Worm (Caenorhabditis elegans) whole organism, late embryonic: ENCODE results near the gene K08E3.2.

ENCODE experiments used
- C08G9.2 ChIP-seq: sonication (generic microtip); optimal IDR thresholded peaks from 2 replicates; lab custom pipeline; 2016; ENCODE audit warnings: mild to moderate bottlenecking, missing genetic modification characterization, moderate library complexity, missing compliant biosample characterization
- C38D4.7 ChIP-seq: fragments of 200-800 bp; sonication (Bioruptor generic); optimal IDR thresholded peaks from 2 replicates; lab custom pipeline; 2018; ENCODE audit warnings: mild to moderate bottlenecking, missing genetic modification characterization, moderate library complexity, missing compliant biosample characterization
- F13H6.1 ChIP-seq: sonication (generic microtip); optimal IDR thresholded peaks from 2 replicates; lab custom pipeline; 2016; ENCODE audit warnings: missing genetic modification characterization, missing compliant biosample characterization
- K09A11.1 ChIP-seq: sonication (generic microtip); optimal IDR thresholded peaks from 2 replicates; lab custom pipeline; 2017; ENCODE audit warnings: antibody characterized with exemption, mild to moderate bottlenecking, missing genetic modification characterization, missing compliant biosample characterization; ENCODE audit not compliant: insufficient read depth
- Y22D7AL.16 ChIP-seq: sonication (generic microtip); optimal IDR thresholded peaks from 2 replicates; lab custom pipeline; 2016; ENCODE audit warnings: missing genetic modification characterization, missing compliant biosample characterization
- ceh-14 ChIP-seq: sonication (generic microtip); optimal IDR thresholded peaks from 2 replicates; lab custom pipeline; 2016; ENCODE audit warnings: missing genotype, missing genetic modification characterization, missing compliant biosample characterization
- ceh-18 ChIP-seq: sonication (generic microtip); optimal IDR thresholded peaks from 2 replicates; lab custom pipeline; 2016; ENCODE audit warnings: missing genetic modification characterization, missing compliant biosample characterization
- ceh-24 ChIP-seq: sonication (generic microtip); optimal IDR thresholded peaks from 2 replicates; lab custom pipeline; 2016; ENCODE audit warnings: mild to moderate bottlenecking, missing genetic modification characterization, missing compliant biosample characterization
- ceh-30 ChIP-seq: fragments of 150-350 bp; optimal IDR thresholded peaks from 2 replicates; lab custom pipeline; 2014; ENCODE audit warnings: missing biosample characterization, missing genetic modification characterization
- ceh-31 ChIP-seq: sonication (generic microtip); optimal IDR thresholded peaks from 2 replicates; lab custom pipeline; 2016; ENCODE audit warnings: missing genetic modification characterization, missing compliant biosample characterization
- ceh-6 ChIP-seq: fragments of 200-800 bp; sonication (Bioruptor generic); optimal IDR thresholded peaks from 2 replicates; lab custom pipeline; 2018; ENCODE audit warnings: mild to moderate bottlenecking, missing genetic modification characterization, missing compliant biosample characterization
- ceh-9 ChIP-seq: sonication (generic microtip); optimal IDR thresholded peaks from 2 replicates; lab custom pipeline; 2016; ENCODE audit warnings: mild to moderate bottlenecking, missing genetic modification characterization, inconsistent platforms, missing compliant biosample characterization
- dve-1 ChIP-seq: sonication (generic microtip); optimal IDR thresholded peaks from 2 replicates; lab custom pipeline; 2017; ENCODE audit warnings: antibody characterized with exemption, mild to moderate bottlenecking, missing genetic modification characterization, missing compliant biosample characterization
- elt-2 ChIP-seq: sonication (generic microtip); optimal IDR thresholded peaks from 2 replicates; lab custom pipeline; 2016; ENCODE audit warnings: missing genetic modification reagents, missing genetic modification characterization, missing compliant biosample characterization
- ets-4 ChIP-seq: sonication (generic microtip); optimal IDR thresholded peaks from 2 replicates; lab custom pipeline; 2016; ENCODE audit warnings: missing genetic modification characterization, missing compliant biosample characterization
- eyg-1 ChIP-seq: sonication (generic microtip); optimal IDR thresholded peaks from 2 replicates; lab custom pipeline; 2016; ENCODE audit warnings: missing genotype, missing genetic modification characterization, missing compliant biosample characterization
- fkh-6 ChIP-seq: sonication (generic microtip); optimal IDR thresholded peaks from 2 replicates; lab custom pipeline; 2016; ENCODE audit warnings: missing genetic modification characterization, missing compliant biosample characterization
- gmeb-2 ChIP-seq: sonication (generic microtip); optimal IDR thresholded peaks from 2 replicates; lab custom pipeline; 2016; ENCODE audit warnings: missing genetic modification characterization, inconsistent platforms, missing compliant biosample characterization
- hlh-13 ChIP-seq: fragments of 200-800 bp; sonication (Bioruptor generic); optimal IDR thresholded peaks from 2 replicates; lab custom pipeline; 2018; ENCODE audit warnings: mild to moderate bottlenecking, missing genetic modification characterization, missing compliant biosample characterization
- hlh-15 ChIP-seq: sonication (generic microtip); optimal IDR thresholded peaks from 2 replicates; lab custom pipeline; 2016; ENCODE audit warnings: missing genetic modification characterization, missing compliant biosample characterization
- hlh-30 ChIP-seq: sonication (generic microtip); optimal IDR thresholded peaks from 2 replicates; lab custom pipeline; 2017; ENCODE audit warnings: antibody characterized with exemption, missing genetic modification characterization, missing compliant biosample characterization; ENCODE audit not compliant: insufficient read depth
- hlh-6 ChIP-seq: sonication (generic microtip); optimal IDR thresholded peaks from 2 replicates; lab custom pipeline; 2016; ENCODE audit warnings: missing genotype, missing genetic modification characterization, missing compliant biosample characterization
- hlh-8 ChIP-seq: sonication (generic microtip); optimal IDR thresholded peaks from 2 replicates; lab custom pipeline; 2016; ENCODE audit warnings: missing genotype, missing genetic modification characterization, missing compliant biosample characterization
- lin-11 ChIP-seq: fragments of 200-800 bp; sonication (Bioruptor generic); optimal IDR thresholded peaks from 2 replicates; lab custom pipeline; 2018; ENCODE audit warnings: mild to moderate bottlenecking, missing genetic modification characterization, missing compliant biosample characterization
- mec-3 ChIP-seq: sonication (generic microtip); optimal IDR thresholded peaks from 2 replicates; lab custom pipeline; 2016; ENCODE audit warnings: borderline replicate concordance, missing genetic modification characterization, missing compliant biosample characterization
- nfya-1 ChIP-seq: sonication (generic microtip); optimal IDR thresholded peaks from 2 replicates; lab custom pipeline; 2017; ENCODE audit warnings: missing genetic modification characterization, mild to moderate bottlenecking, missing compliant biosample characterization, antibody characterized with exemption, moderate library complexity
- nhr-232 ChIP-seq: sonication (generic microtip); optimal IDR thresholded peaks from 2 replicates; lab custom pipeline; 2016; ENCODE audit warnings: missing genetic modification characterization, missing compliant biosample characterization
- npax-4 ChIP-seq: sonication (generic microtip); optimal IDR thresholded peaks from 2 replicates; lab custom pipeline; 2016; ENCODE audit warnings: missing genetic modification characterization, missing compliant biosample characterization
- odd-2 ChIP-seq: sonication (generic microtip); optimal IDR thresholded peaks from 2 replicates; lab custom pipeline; 2017; ENCODE audit warnings: antibody characterized with exemption, mild to moderate bottlenecking, missing genetic modification characterization, missing compliant biosample characterization
- pag-3 ChIP-seq: sonication (generic microtip); optimal IDR thresholded peaks from 2 replicates; lab custom pipeline; 2016; ENCODE audit warnings: missing compliant biosample characterization, missing genetic modification characterization, borderline replicate concordance
- pat-9 ChIP-seq: fragments of 200-800 bp; sonication (Bioruptor generic); optimal IDR thresholded peaks from 2 replicates; lab custom pipeline; 2018; ENCODE audit warnings: mild to moderate bottlenecking, missing genetic modification characterization, moderate library complexity, missing compliant biosample characterization
- pros-1 ChIP-seq: fragments of 150-350 bp; optimal IDR thresholded peaks from 2 replicates; lab custom pipeline; 2014; ENCODE audit warnings: missing biosample characterization, missing genetic modification reagents, missing genetic modification characterization
- ref-2 ChIP-seq: sonication (generic microtip); optimal IDR thresholded peaks from 2 replicates; lab custom pipeline; 2016; ENCODE audit warnings: missing genetic modification characterization, missing compliant biosample characterization
- rnt-1 ChIP-seq: sonication (generic microtip); optimal IDR thresholded peaks from 2 replicates; lab custom pipeline; 2016; ENCODE audit warnings: missing genetic modification characterization, missing compliant biosample characterization
- sdc-2 ChIP-seq: sonication (generic microtip); optimal IDR thresholded peaks from 2 replicates; lab custom pipeline; 2016; ENCODE audit warnings: missing genotype, missing genetic modification characterization, missing compliant biosample characterization
- sox-2 ChIP-seq: fragments of 200-800 bp; sonication (Bioruptor generic); IDR thresholded peaks from 2 replicates; pipeline ENCODE4 v1.3.6; 2022; ENCODE audit warnings: missing genetic modification reagents, missing genetic modification characterization, missing compliant biosample characterization
- sox-4 ChIP-seq: sonication (generic microtip); optimal IDR thresholded peaks from 2 replicates; lab custom pipeline; 2017; ENCODE audit warnings: mild to moderate bottlenecking, missing genetic modification characterization, inconsistent platforms, missing compliant biosample characterization
- syd-9 ChIP-seq: sonication (generic microtip); optimal IDR thresholded peaks from 2 replicates; lab custom pipeline; 2016; ENCODE audit warnings: mild to moderate bottlenecking, missing genetic modification characterization, moderate library complexity, missing compliant biosample characterization
- tbx-2 ChIP-seq: sonication (generic microtip); optimal IDR thresholded peaks from 2 replicates; lab custom pipeline; 2016; ENCODE audit warnings: missing genetic modification characterization, missing compliant biosample characterization
- ttx-3 ChIP-seq: sonication (generic microtip); optimal IDR thresholded peaks from 2 replicates; lab custom pipeline; 2016; ENCODE audit warnings: missing genetic modification reagents, missing genetic modification characterization, missing compliant biosample characterization
- unc-3 ChIP-seq, 2 experiments: fragments of 200-800 bp in 1 of 2; sonication (Bioruptor generic) in 1 of 2; sonication (generic microtip) in 1 of 2; conservative IDR thresholded peaks in 1 of 2; optimal IDR thresholded peaks in 1 of 2; 2 replicates each; pipeline versions ENCODE4 v1.3.6 to Lab custom; 2016 to 2022; ENCODE audit warnings: missing compliant biosample characterization in 2 of 2, missing genetic modification characterization in 2 of 2, missing genetic modification reagents in 1 of 2
- unc-42 ChIP-seq: sonication (generic microtip); optimal IDR thresholded peaks from 2 replicates; lab custom pipeline; 2016; ENCODE audit warnings: missing genotype, missing genetic modification characterization, missing compliant biosample characterization
- unc-86 ChIP-seq: sonication (generic microtip); optimal IDR thresholded peaks from 2 replicates; lab custom pipeline; 2016; ENCODE audit warnings: missing genetic modification characterization, missing compliant biosample characterization

The K08E3.2 gene

DNA sequence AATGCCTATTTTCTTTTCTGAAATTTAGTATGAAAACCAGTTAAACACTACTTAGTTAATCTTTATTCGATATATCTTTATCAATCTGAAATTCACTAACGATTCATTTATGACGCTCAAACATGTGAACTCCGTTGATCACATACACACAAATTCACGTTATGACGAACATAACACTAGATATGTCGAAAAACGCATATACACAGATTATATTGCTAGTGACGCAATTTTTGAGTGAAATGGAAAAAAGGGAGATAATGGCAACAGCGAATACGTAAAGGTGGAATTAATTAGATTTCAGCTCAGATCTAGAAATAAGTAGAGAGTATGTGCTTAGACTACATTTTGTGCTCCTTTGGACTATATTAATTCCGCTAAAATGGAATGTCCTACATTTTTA, 31.7 kb downstream of the K08E3.2 start:
- TF ChIP-seq Y22D7AL.16: no peak
- TF ChIP-seq hlh-30 (tag; lab: Kevin White, UChicago): no peak
- TF ChIP-seq rnt-1 (tag; lab: Kevin White, UChicago): no peak
- no peak for TF ChIP-seq hlh-13 (GFP tag; lab: Kevin White, UChicago)
- TF ChIP-seq fkh-6: no peak
- TF ChIP-seq hlh-8 (tag; lab: Kevin White, UChicago): no peak
- no peak for TF ChIP-seq gmeb-2 (tag; lab: Kevin White, UChicago)
- TF ChIP-seq ceh-14 (tag; lab: Kevin White, UChicago): no peak
- TF ChIP-seq npax-4: no peak

DNA sequence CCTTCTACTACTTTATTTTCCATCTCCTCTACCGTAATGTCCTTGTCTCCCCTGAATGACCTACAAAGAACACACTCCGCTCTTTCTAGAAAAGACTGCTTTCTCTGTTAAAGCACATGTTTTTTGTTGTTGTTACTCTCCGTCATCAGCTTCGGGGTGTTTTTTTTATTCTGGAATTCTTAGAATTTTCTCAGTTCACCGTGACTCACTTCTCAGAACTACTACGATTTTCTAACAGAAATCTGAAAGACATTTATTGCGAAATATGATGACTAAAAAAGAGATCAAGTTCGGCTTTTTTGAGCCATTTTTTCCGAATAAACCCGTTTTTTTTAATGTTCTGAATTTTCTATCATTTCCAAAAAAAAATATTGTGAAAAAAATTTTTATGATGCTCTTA, 32.2 kb downstream of the K08E3.2 start:
- TF ChIP-seq sox-4 (tag; lab: Kevin White, UChicago) (no peak), fkh-6 (no peak), ttx-3 (no peak), C08G9.2 (tag; lab: Kevin White, UChicago) (no peak), lin-11 (tag; lab: Kevin White, UChicago) (no peak), hlh-15 (tag; lab: Kevin White, UChicago) (no peak), ceh-30 (no peak)

DNA sequence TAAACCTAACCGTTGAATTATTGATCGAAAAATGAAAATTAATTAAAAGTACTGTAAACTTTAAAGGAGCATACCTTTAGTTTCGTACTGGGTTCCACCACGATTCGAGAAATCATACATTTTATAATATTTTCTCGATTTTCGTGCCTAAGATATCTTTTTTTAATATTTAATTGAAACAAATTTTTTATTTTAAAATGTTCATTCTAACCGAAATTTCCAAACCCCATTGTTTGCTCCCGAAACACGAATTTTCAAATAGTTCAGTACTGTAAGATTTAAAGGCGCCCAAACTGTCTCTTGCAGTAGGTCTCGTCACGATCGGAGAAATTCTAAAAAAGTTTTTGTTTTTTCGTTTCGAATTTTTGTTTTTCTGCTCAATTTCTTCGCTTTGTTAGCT, 33.5 kb downstream of the K08E3.2 start:
- no peak for TF ChIP-seq nhr-232
- TF ChIP-seq K09A11.1 (tag; lab: Kevin White, UChicago): no peak
- TF ChIP-seq sdc-2 (tag; lab: Kevin White, UChicago): no peak
- TF ChIP-seq ceh-9: no peak
- no peak for TF ChIP-seq unc-42 (tag; lab: Kevin White, UChicago)
- TF ChIP-seq eyg-1 (tag; lab: Kevin White, UChicago): no peak
- TF ChIP-seq C38D4.7 (GFP tag; lab: Kevin White, UChicago): no peak
- no peak for TF ChIP-seq odd-2 (tag; lab: Kevin White, UChicago)
- TF ChIP-seq ceh-24 (tag; lab: Kevin White, UChicago): no peak
- no peak for TF ChIP-seq pat-9 (tag; lab: Kevin White, UChicago)
- TF ChIP-seq, all 69 proteins: peak for 0

ce11 chrIII:13713807-13714206, 34.7 kb downstream of the K08E3.2 start:
- TF ChIP-seq tbx-2 (tag; lab: Kevin White, UChicago) (peak; percentile 58), pag-3 (no peak), ref-2 (tag; lab: Kevin White, UChicago) (peak; percentile 57), hlh-6 (peak; percentile 32)

DNA sequence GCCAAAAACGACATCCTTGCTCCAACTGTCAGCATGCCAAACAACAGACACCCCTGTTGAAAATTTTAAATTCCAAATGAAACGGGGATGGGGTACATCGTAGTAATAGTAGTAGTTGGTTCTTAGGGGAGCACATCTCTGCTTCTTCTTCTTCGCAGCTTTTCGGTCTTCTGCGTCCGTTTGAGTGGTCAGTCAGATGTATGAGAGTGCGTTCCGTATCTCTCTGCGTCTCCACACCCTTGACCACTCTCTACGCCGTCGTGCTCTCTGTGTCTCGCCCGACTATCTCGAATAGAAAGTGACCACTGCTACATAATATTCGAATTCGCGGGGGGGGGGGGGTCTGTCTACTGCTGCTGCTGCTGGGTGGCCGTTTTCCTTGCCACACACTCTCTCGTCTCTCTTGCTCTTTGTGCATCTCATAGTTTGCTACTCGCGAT, 35.6 kb downstream of the K08E3.2 start:
- no peak for TF ChIP-seq mec-3 (tag; lab: Kevin White, UChicago)
- TF ChIP-seq sdc-2 (tag; lab: Kevin White, UChicago): peak; percentile 33
- no peak for TF ChIP-seq unc-86 (tag; lab: Kevin White, UChicago)
- TF ChIP-seq nfya-1: peak; percentile 71
- peak; percentile 61 for TF ChIP-seq tbx-2 (tag; lab: Kevin White, UChicago)
- TF ChIP-seq unc-3 (GFP tag; conservative IDR thresholded peaks at IDR 0.05; lab: Robert Waterston, UW): 0 out of 2 replicates have a peak, but pooled peaks have one; percentile 6
- no peak for TF ChIP-seq unc-3 (tag; optimal IDR thresholded peaks at IDR 0.05; lab: Kevin White, UChicago)
- TF ChIP-seq ceh-6 (GFP tag; lab: Kevin White, UChicago): no peak
- peak; percentile 50 for TF ChIP-seq ceh-18 (tag; lab: Kevin White, UChicago)
- peak; percentile 36 for TF ChIP-seq rnt-1 (tag; lab: Kevin White, UChicago)
- no peak for TF ChIP-seq sox-2
- TF ChIP-seq pag-3: no peak
- TF ChIP-seq syd-9 (tag; lab: Kevin White, UChicago): peak; percentile 42
- peak; percentile 82 for TF ChIP-seq ceh-31 (tag; lab: Kevin White, UChicago)
- peak; percentile 98 for TF ChIP-seq F13H6.1 (tag; lab: Kevin White, UChicago)
- peak; percentile 9 for TF ChIP-seq ceh-14 (tag; lab: Kevin White, UChicago)
- TF ChIP-seq pros-1 (tag; lab: Kevin White, UChicago): no peak
- no peak for TF ChIP-seq elt-2
- peak; percentile 33 for TF ChIP-seq dve-1 (tag; lab: Kevin White, UChicago)
- peak; percentile 44 for TF ChIP-seq ref-2 (tag; lab: Kevin White, UChicago)
- TF ChIP-seq C08G9.2 (tag; lab: Kevin White, UChicago): peak; percentile 10
- peak; percentile 63 for TF ChIP-seq hlh-30 (tag; lab: Kevin White, UChicago)
- TF ChIP-seq hlh-6: peak; percentile 37
- no peak for TF ChIP-seq eyg-1 (tag; lab: Kevin White, UChicago)
- no peak for TF ChIP-seq ets-4
- TF ChIP-seq ceh-24 (tag; lab: Kevin White, UChicago): no peak
